Worm (Caenorhabditis elegans): ENCODE results near the gene sea-2.

DNA sequence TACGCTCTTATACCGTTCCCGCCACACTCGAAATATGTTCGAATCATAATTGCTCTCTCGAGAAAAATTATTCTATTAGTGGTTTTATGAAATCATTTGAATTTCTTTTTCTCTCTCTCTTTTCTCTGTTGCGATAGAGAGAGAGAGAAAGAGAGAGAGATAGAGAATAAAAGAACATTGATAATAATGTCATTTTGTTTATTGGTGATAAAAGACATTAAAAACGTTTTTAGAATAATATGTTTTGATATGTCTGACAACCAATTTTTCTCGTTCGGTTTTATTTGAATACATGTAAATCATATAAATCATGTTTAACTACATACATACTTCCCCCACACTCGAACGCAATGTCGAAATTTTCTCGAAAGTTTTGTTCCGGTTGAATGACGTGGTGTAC lies 2.8 kb downstream of the sea-2 start:
- TF ChIP-seq snpc-4 (tag; optimal IDR thresholded peaks at IDR 0.05) (no peak), unc-62 (GFP tag; optimal IDR thresholded peaks at IDR 0.05 in 1 of 2) (no peak), unc-62 (tag; optimal IDR thresholded peaks at IDR 0.05) (no peak), lin-39 (tag; optimal IDR thresholded peaks at IDR 0.05) (no peak), zag-1 (tag; optimal IDR thresholded peaks at IDR 0.05) (no peak), ceh-82 (tag; optimal IDR thresholded peaks at IDR 0.05) (no peak), skn-1 (tag; optimal IDR thresholded peaks at IDR 0.05) (no peak), unc-130 (GFP tag; optimal IDR thresholded peaks at IDR 0.05) (no peak), pha-4 (GFP tag; IDR thresholded peaks at IDR 0.05) (no peak), pha-4 (tag; optimal IDR thresholded peaks at IDR 0.05) (no peak), dpl-1 (GFP tag; optimal IDR thresholded peaks at IDR 0.05) (no peak)

Data from whole organism, L4 larva.